Fruit fly (Drosophila melanogaster): ENCODE results near the gene skd.

Gene skd

dm6 chr3L:21031093-21031930 lies 4.1 kb upstream of the skd start, which contains the start of the genes CG10584 and Polr3E (continued):
- TF ChIP-seq HLH54F (GFP tag; optimal IDR thresholded peaks at IDR 0.05) (peak; percentile 48), CG8290 (GFP tag; optimal IDR thresholded peaks at IDR 0.05) (peak; percentile 90), CG8290 (tag; optimal IDR thresholded peaks at IDR 0.05) (peak; percentile 76 to 82), Oli (tag; optimal IDR thresholded peaks at IDR 0.05) (peak; percentile 94), Abd-B (GFP tag; optimal IDR thresholded peaks at IDR 0.05) (peak; percentile 91), tgo (GFP tag; IDR thresholded peaks at IDR 0.05) (peak; percentile 88), croc (GFP tag; conservative IDR thresholded peaks at IDR 0.05) (no peak; the same call in none of the 3 replicates), CG10654 (GFP tag; optimal IDR thresholded peaks at IDR 0.05) (peak; percentile 87), repo (GFP tag; optimal IDR thresholded peaks at IDR 0.05) (no peak), BEAF-32 (GFP tag; optimal IDR thresholded peaks at IDR 0.05) (peak; percentile 19), Dfd (GFP tag; optimal IDR thresholded peaks at IDR 0.05) (no peak), toy (GFP tag; IDR thresholded peaks at IDR 0.05) (peak; percentile 49; the same call in 1 of the 2 replicates), nmo (GFP tag; optimal IDR thresholded peaks at IDR 0.05) (peak; percentile 97), sqz (GFP tag; optimal IDR thresholded peaks at IDR 0.05) (peak; percentile 95), CG5180 (GFP tag; optimal IDR thresholded peaks at IDR 0.05) (peak; percentile 85), CG1832 (GFP tag; optimal IDR thresholded peaks at IDR 0.05) (no peak), twi (tag; optimal IDR thresholded peaks at IDR 0.05) (peak; percentile 90), CG31441 (GFP tag; IDR thresholded peaks at IDR 0.05) (peak; percentile 98), wdn (GFP tag; IDR thresholded peaks at IDR 0.05) (peak; percentile 67), CG4730 (GFP tag; IDR thresholded peaks at IDR 0.05) (peak; percentile 79), MTF-1 (GFP tag; optimal IDR thresholded peaks at IDR 0.05; ENCODE audit: borderline replicate concordance) (peak; percentile 76), hb (GFP tag; IDR thresholded peaks at IDR 0.05; ENCODE audit: partially characterized antibody) (peak; percentile 49; the same call in 1 of the 3 replicates), sens-2 (GFP tag; IDR thresholded peaks at IDR 0.05) (peak; percentile 45; the same call in 1 of the 2 replicates), Dad (GFP tag; optimal IDR thresholded peaks at IDR 0.05) (no peak), pb (GFP tag; optimal IDR thresholded peaks at IDR 0.05) (peak; percentile 6), Lim3 (GFP tag; IDR thresholded peaks at IDR 0.05) (0 out of 2 replicates have a peak, but pooled peaks have one; percentile 50), CG10321 (GFP tag; IDR thresholded peaks at IDR 0.05) (0 out of 2 replicates have a peak, but pooled peaks have one; percentile 14), phol (tag; optimal IDR thresholded peaks at IDR 0.05) (peak; percentile 95), ase (GFP tag; IDR thresholded peaks at IDR 0.05) (peak; percentile 75; the same call in 1 of the 3 replicates), CG8089 (GFP tag; optimal IDR thresholded peaks at IDR 0.05) (no peak), vnd (GFP tag; IDR thresholded peaks at IDR 0.05; ENCODE audit: partially characterized antibody) (peak; percentile 49; the same call in 2 of the 3 replicates), ems (GFP tag; optimal IDR thresholded peaks at IDR 0.05) (peak; percentile 41), Dip3 (GFP tag; optimal IDR thresholded peaks at IDR 0.05) (peak; percentile 18), tio (GFP tag; optimal IDR thresholded peaks at IDR 0.05) (peak; percentile 93), Doc2 (GFP tag; IDR thresholded peaks at IDR 0.05) (no peak), CG1603 (tag; optimal IDR thresholded peaks at IDR 0.05) (peak; percentile 26), ttk (GFP tag; IDR thresholded peaks at IDR 0.05) (peak; percentile 75), unc-4 (GFP tag; IDR thresholded peaks at IDR 0.05; ENCODE audit: partially characterized antibody) (peak; percentile 17; the same call in 1 of the 2 replicates), CrebB (tag; optimal IDR thresholded peaks at IDR 0.05) (peak; percentile 68), gfzf (GFP tag; optimal IDR thresholded peaks at IDR 0.05) (peak; percentile 58), CG2678 (tag; optimal IDR thresholded peaks at IDR 0.05) (peak; percentile 97), CG16779 (GFP tag; IDR thresholded peaks at IDR 0.05) (no peak), CG13624 (GFP tag; optimal IDR thresholded peaks at IDR 0.05) (no peak), Dref (GFP tag; IDR thresholded peaks at IDR 0.05) (peak; percentile 61), CG15269 (tag; optimal IDR thresholded peaks at IDR 0.05) (peak; percentile 96), CG5245 (GFP tag; optimal IDR thresholded peaks at IDR 0.05) (peak; percentile 59), oc (tag; optimal IDR thresholded peaks at IDR 0.05) (peak; percentile 83), CG8924 (tag; optimal IDR thresholded peaks at IDR 0.05) (peak; percentile 97), NK7.1 (GFP tag; optimal IDR thresholded peaks at IDR 0.05) (peak; percentile 23)
